Worm (Caenorhabditis elegans) whole organism, young adult: Measurements from ENCODE around the gene R05F9.9.
A peak's percentile ranks its signal among the peaks of the same experiment; 100 is the strongest.

Experiments used
- B0336.3 ChIP-seq: fragments of 200-800 bp; sonication (Bioruptor generic); IDR thresholded peaks from 2 replicates; pipeline ENCODE4 v1.3.6; 2022; ENCODE audit warnings: missing genetic modification characterization, missing compliant biosample characterization
- C17E4.6 ChIP-seq: fragments of 200-800 bp; sonication (Bioruptor generic); IDR thresholded peaks from 2 replicates; pipeline ENCODE4 v1.3.6; 2022; ENCODE audit warnings: missing genetic modification reagents, missing genetic modification characterization, missing compliant biosample characterization
- F22D6.2 ChIP-seq: sonication (generic microtip); optimal IDR thresholded peaks from 2 replicates; lab custom pipeline; 2016; ENCODE audit warnings: mild to moderate bottlenecking, missing genetic modification characterization, missing compliant biosample characterization
- F33H1.4 ChIP-seq: fragments of 200-800 bp; sonication (Bioruptor generic); IDR thresholded peaks from 2 replicates; pipeline ENCODE4 v1.3.6; 2022; ENCODE audit warnings: missing genetic modification reagents, missing genetic modification characterization, missing compliant biosample characterization
- F37B4.10 ChIP-seq: fragments of 200-800 bp; sonication (Bioruptor generic); IDR thresholded peaks from 2 replicates; pipeline ENCODE4 v1.3.6; 2022; ENCODE audit warnings: missing genetic modification characterization, missing compliant biosample characterization
- Y53G8AR.9 ChIP-seq: fragments of 200-800 bp; sonication (Bioruptor generic); conservative IDR thresholded peaks from 2 replicates; pipeline ENCODE4 v1.3.6; 2022; ENCODE audit warnings: missing genetic modification reagents, missing genetic modification characterization, missing compliant biosample characterization
- ZK185.1 ChIP-seq: sonication (generic microtip); optimal IDR thresholded peaks from 2 replicates; lab custom pipeline; 2016; ENCODE audit warnings: mild to moderate bottlenecking, missing genetic modification characterization, missing compliant biosample characterization; ENCODE audit not compliant: poor library complexity, severe bottlenecking
- athp-1 ChIP-seq: sonication (generic microtip); optimal IDR thresholded peaks from 2 replicates; lab custom pipeline; 2017; ENCODE audit warnings: mild to moderate bottlenecking, missing genetic modification characterization, missing compliant biosample characterization
- attf-3 ChIP-seq: fragments of 200-800 bp; sonication (Bioruptor generic); conservative IDR thresholded peaks from 2 replicates; pipeline ENCODE4 v1.3.6; 2022; ENCODE audit warnings: missing genetic modification reagents, missing genetic modification characterization, missing compliant biosample characterization
- attf-6 ChIP-seq: fragments of 200-800 bp; sonication (Bioruptor generic); IDR thresholded peaks from 2 replicates; pipeline ENCODE4 v1.3.6; 2022; ENCODE audit warnings: missing genetic modification reagents, missing genetic modification characterization, missing compliant biosample characterization
- ceh-91 ChIP-seq: fragments of 200-800 bp; sonication (Bioruptor generic); IDR thresholded peaks from 2 replicates; pipeline ENCODE4 v1.3.6; 2022; ENCODE audit warnings: missing genetic modification reagents, missing genetic modification characterization, missing compliant biosample characterization
- dpl-1 ChIP-seq: fragments of 150-350 bp; optimal IDR thresholded peaks from 2 replicates; lab custom pipeline; 2014; ENCODE audit warnings: missing biosample characterization, missing genetic modification reagents, missing genetic modification characterization
- efl-1 ChIP-seq: fragments of 150-350 bp; optimal IDR thresholded peaks from 2 replicates; lab custom pipeline; 2014; ENCODE audit warnings: missing biosample characterization, missing genetic modification reagents, missing genetic modification characterization
- egl-18 ChIP-seq: fragments of 200-800 bp; sonication (Bioruptor generic); IDR thresholded peaks from 2 replicates; pipeline ENCODE4 v1.3.6; 2022; ENCODE audit warnings: missing genetic modification reagents, missing genetic modification characterization, missing compliant biosample characterization
- ekl-4 ChIP-seq: fragments of 200-800 bp; sonication (Bioruptor generic); IDR thresholded peaks from 2 replicates; pipeline ENCODE4 v1.3.6; 2022; ENCODE audit warnings: missing genetic modification reagents, missing genetic modification characterization, missing compliant biosample characterization
- hmg-1.2 ChIP-seq: fragments of 200-800 bp; sonication (Bioruptor generic); IDR thresholded peaks from 2 replicates; pipeline ENCODE4 v1.3.6; 2022; ENCODE audit warnings: missing genetic modification reagents, missing genetic modification characterization, missing compliant biosample characterization
- hrde-1 ChIP-seq: sonication (generic microtip); optimal IDR thresholded peaks from 2 replicates; lab custom pipeline; 2016; ENCODE audit warnings: missing genetic modification characterization, mild to moderate bottlenecking, missing compliant biosample characterization, moderate library complexity, missing genotype, missing genetic modification reagents, borderline replicate concordance
- let-607 ChIP-seq, 2 experiments: fragments of 200-800 bp in 1 of 2; sonication (Bioruptor generic) in 1 of 2; sonication (generic microtip) in 1 of 2; optimal IDR thresholded peaks; 2 replicates each; lab custom pipeline; 2016 to 2018; ENCODE audit warnings: mild to moderate bottlenecking in 2 of 2, missing compliant biosample characterization in 2 of 2, missing genetic modification characterization in 2 of 2, moderate library complexity in 2 of 2, missing genotype in 1 of 2
- lin-35 ChIP-seq, 3 experiments: fragments of 150-350 bp in 2 of 3; sonication (generic microtip) in 1 of 3; optimal IDR thresholded peaks; 2 replicates each; lab custom pipeline; 2014 to 2018; ENCODE audit warnings: missing biosample characterization in 3 of 3, missing genetic modification characterization in 3 of 3, missing genetic modification reagents in 3 of 3
- lsl-1 ChIP-seq: fragments of 200-800 bp; sonication (Bioruptor generic); optimal IDR thresholded peaks from 2 replicates; lab custom pipeline; 2018; ENCODE audit warnings: mild to moderate bottlenecking, missing genetic modification characterization, moderate library complexity, missing compliant biosample characterization
- madf-3 ChIP-seq: fragments of 200-800 bp; sonication (Bioruptor generic); IDR thresholded peaks from 2 replicates; pipeline ENCODE4 v1.3.6; 2022; ENCODE audit warnings: missing genetic modification reagents, missing genetic modification characterization, missing compliant biosample characterization
- madf-6 ChIP-seq: fragments of 200-800 bp; sonication (Bioruptor generic); IDR thresholded peaks from 2 replicates; pipeline ENCODE4 v1.3.6; 2022; ENCODE audit warnings: missing genetic modification reagents, missing genetic modification characterization, missing compliant biosample characterization
- madf-8 ChIP-seq: fragments of 200-800 bp; sonication (Bioruptor generic); conservative IDR thresholded peaks from 2 replicates; pipeline ENCODE4 v1.3.6; 2022; ENCODE audit warnings: missing genetic modification reagents, missing genetic modification characterization, missing compliant biosample characterization
- nfya-2 ChIP-seq: fragments of 200-800 bp; sonication (Bioruptor generic); IDR thresholded peaks from 2 replicates; pipeline ENCODE4 v1.3.6; 2022; ENCODE audit warnings: missing genetic modification reagents, missing genetic modification characterization, missing compliant biosample characterization
- nfyb-1 ChIP-seq: fragments of 200-800 bp; sonication (Bioruptor generic); IDR thresholded peaks from 2 replicates; pipeline ENCODE4 v1.3.6; 2022; ENCODE audit warnings: missing genetic modification reagents, missing genetic modification characterization, missing compliant biosample characterization
- nhr-90 ChIP-seq: sonication (generic microtip); optimal IDR thresholded peaks from 2 replicates; lab custom pipeline; 2016; ENCODE audit warnings: missing genotype, mild to moderate bottlenecking, missing genetic modification characterization, missing compliant biosample characterization
- repo-1 ChIP-seq: sonication (generic microtip); optimal IDR thresholded peaks from 2 replicates; lab custom pipeline; 2017; ENCODE audit warnings: mild to moderate bottlenecking, missing genetic modification characterization, missing compliant biosample characterization
- snpc-1.3 ChIP-seq: sonication (generic microtip); optimal IDR thresholded peaks from 2 replicates; lab custom pipeline; 2017; ENCODE audit warnings: missing genetic modification characterization, mild to moderate bottlenecking, missing compliant biosample characterization, antibody characterized with exemption, moderate library complexity, missing genotype, missing genetic modification reagents; ENCODE audit not compliant: insufficient read depth
- snpc-3.4 ChIP-seq: sonication (generic microtip); optimal IDR thresholded peaks from 2 replicates; lab custom pipeline; 2017; ENCODE audit warnings: missing genetic modification characterization, mild to moderate bottlenecking, missing compliant biosample characterization, antibody characterized with exemption, moderate library complexity, missing genotype, missing genetic modification reagents
- snpc-4 ChIP-seq, 5 experiments: fragments of 150-350 bp in 1 of 5; sonication (generic microtip) in 4 of 5; optimal IDR thresholded peaks; 2 replicates each; lab custom pipeline; 2014 to 2018; ENCODE audit warnings: missing genetic modification characterization in 5 of 5, missing biosample characterization in 3 of 5, antibody characterized with exemption in 2 of 5, mild to moderate bottlenecking in 2 of 5, missing compliant biosample characterization in 2 of 5, missing genotype in 2 of 5, moderate library complexity in 2 of 5, missing genetic modification reagents in 1 of 5
- xnd-1 ChIP-seq: sonication (generic microtip); optimal IDR thresholded peaks from 2 replicates; lab custom pipeline; 2016; ENCODE audit warnings: missing genotype, missing genetic modification reagents, missing genetic modification characterization, missing compliant biosample characterization

The R05F9.9 gene

DNA sequence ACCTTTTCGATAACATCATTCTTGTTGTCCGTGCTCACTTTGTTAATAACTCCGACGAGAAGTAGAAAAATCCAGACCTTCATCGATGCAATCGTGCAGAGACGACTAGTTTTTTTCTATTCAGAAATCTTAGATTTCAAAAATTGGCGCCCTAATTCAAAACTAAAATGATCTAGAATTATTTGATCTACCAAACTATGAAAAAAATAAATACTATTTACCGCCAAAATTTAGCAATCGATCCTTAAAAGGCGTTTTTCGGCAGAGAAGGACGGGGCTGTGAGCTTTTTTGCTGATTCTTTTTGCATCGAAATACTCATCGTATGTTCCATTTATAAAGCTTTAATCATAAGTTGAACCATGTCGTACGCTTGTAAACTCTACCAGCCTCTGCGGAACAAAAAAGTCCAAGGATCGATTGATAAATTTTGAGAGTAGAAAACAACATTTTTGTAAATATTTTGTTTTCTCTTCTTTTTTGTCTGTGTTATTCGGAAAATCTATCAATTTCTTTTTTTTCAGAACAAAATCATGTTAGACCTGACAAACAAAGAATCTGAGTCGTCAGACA is 47.6 kb upstream of the R05F9.9 start, which contains the start of the genes try-1 and zyg-12:
Gene try-1 (minus strand): TSS at position 148 of the 571 bp plus-strand sequence.
Gene zyg-12 (plus strand): TSS at position 521 of the 571 bp plus-strand sequence.
- TF ChIP-seq madf-6 (GFP tag; lab: Robert Waterston, UW) (peak; percentile 78), Y53G8AR.9 (GFP tag; lab: Robert Waterston, UW) (no peak), nhr-90 (tag; lab: Kevin White, UChicago) (no peak), F33H1.4 (GFP tag; lab: Robert Waterston, UW) (0 out of 2 replicates have a peak, but pooled peaks have one; percentile 18), snpc-3.4 (peak; percentile 43), ceh-91 (GFP tag; lab: Robert Waterston, UW) (peak; percentile 17; the same call in 1 of the 2 replicates), attf-6 (GFP tag; lab: Robert Waterston, UW) (no peak), lin-35 (GFP tag; optimal IDR thresholded peaks at IDR 0.05; lab: Kevin White, UChicago) (no peak), F22D6.2 (tag; lab: Kevin White, UChicago) (no peak), let-607 (tag; optimal IDR thresholded peaks at IDR 0.05; lab: Kevin White, UChicago) (no peak), madf-3 (GFP tag; lab: Robert Waterston, UW) (0 out of 2 replicates have a peak, but pooled peaks have one; percentile 42), lsl-1 (GFP tag; lab: Kevin White, UChicago) (peak; percentile 35), xnd-1 (tag; lab: Kevin White, UChicago) (peak; percentile 47), hmg-1.2 (GFP tag; lab: Robert Waterston, UW) (0 out of 2 replicates have a peak, but pooled peaks have one; percentile 11), efl-1 (GFP tag; lab: Kevin White, UChicago) (peak; percentile 64), madf-8 (GFP tag; lab: Robert Waterston, UW) (peak; percentile 51), dpl-1 (GFP tag; lab: Kevin White, UChicago) (peak; percentile 16)

- TF ChIP-seq hrde-1 (tag; lab: Kevin White, UChicago) (peak; percentile 13), B0336.3 (GFP tag; lab: Robert Waterston, UW) (peak; percentile 62; the same call in 1 of the 2 replicates), snpc-3.4 (peak; percentile 46), snpc-4 (GFP tag; optimal IDR thresholded peaks at IDR 0.05; lab: Kevin White, UChicago) (no peak), snpc-4 (tag; optimal IDR thresholded peaks at IDR 0.05; lab: Kevin White, UChicago) (no peak), nfyb-1 (GFP tag; lab: Robert Waterston, UW) (0 out of 2 replicates have a peak, but pooled peaks have one; percentile 10), C17E4.6 (GFP tag; lab: Robert Waterston, UW) (peak; percentile 52; the same call in 1 of the 2 replicates), hmg-1.2 (GFP tag; lab: Robert Waterston, UW) (peak; percentile 4; the same call in 1 of the 2 replicates), ekl-4 (GFP tag; lab: Robert Waterston, UW) (0 out of 2 replicates have a peak, but pooled peaks have one; percentile 17), madf-6 (GFP tag; lab: Robert Waterston, UW) (peak; percentile 43), repo-1 (tag; lab: Kevin White, UChicago) (peak; percentile 63), Y53G8AR.9 (GFP tag; lab: Robert Waterston, UW) (0 out of 2 replicates have a peak, but pooled peaks have one; percentile 47), F37B4.10 (GFP tag; lab: Robert Waterston, UW) (no peak), nfya-2 (GFP tag; lab: Robert Waterston, UW) (no peak), egl-18 (GFP tag; lab: Robert Waterston, UW) (0 out of 2 replicates have a peak, but pooled peaks have one; percentile 54)
Measured at ce11 chrII:4948118-4948517, 46.2 kb upstream of the R05F9.9 start.

- TF ChIP-seq athp-1 (tag; lab: Kevin White, UChicago) = no peak
- peak; percentile 23 for TF ChIP-seq ZK185.1 (tag; lab: Kevin White, UChicago)
Measured at ce11 chrII:4946775-4947174, 44.9 kb upstream of the R05F9.9 start.

DNA sequence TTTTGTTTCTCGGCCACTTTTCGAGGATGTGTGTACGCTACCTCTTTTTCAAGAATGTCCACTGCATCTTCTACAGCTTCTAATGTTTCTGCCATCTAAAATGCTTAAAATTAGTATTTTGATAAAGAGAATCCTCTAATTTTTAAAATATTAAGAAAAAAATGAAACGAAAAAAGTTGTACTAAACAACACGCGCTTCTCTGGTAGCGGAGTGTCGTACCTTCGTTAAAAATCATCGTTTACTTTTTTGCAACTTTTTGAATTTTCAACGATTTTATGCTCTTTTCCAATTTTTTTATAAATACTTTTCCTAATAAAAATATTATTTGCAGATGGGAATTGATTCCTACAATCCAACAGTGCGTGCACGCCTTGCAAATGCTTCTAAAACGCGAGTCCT is 43.8 kb upstream of the R05F9.9 start, which contains the start of the genes gldi-11 and ZK546.2:
Gene gldi-11 (minus strand): TSS at position 95 of the 400 bp plus-strand sequence.
Gene ZK546.2 (plus strand): TSS at position 333 of the 400 bp plus-strand sequence.
- TF ChIP-seq attf-3 (peak; percentile 82), snpc-1.3 (no peak)
- TF ChIP-seq, all 124 proteins: peak for 1
